Fruit fly (Drosophila melanogaster): ENCODE results near the gene hwt.
A peak's percentile ranks its signal among the peaks of the same experiment; 100 is the strongest.

hwt gene

DNA sequence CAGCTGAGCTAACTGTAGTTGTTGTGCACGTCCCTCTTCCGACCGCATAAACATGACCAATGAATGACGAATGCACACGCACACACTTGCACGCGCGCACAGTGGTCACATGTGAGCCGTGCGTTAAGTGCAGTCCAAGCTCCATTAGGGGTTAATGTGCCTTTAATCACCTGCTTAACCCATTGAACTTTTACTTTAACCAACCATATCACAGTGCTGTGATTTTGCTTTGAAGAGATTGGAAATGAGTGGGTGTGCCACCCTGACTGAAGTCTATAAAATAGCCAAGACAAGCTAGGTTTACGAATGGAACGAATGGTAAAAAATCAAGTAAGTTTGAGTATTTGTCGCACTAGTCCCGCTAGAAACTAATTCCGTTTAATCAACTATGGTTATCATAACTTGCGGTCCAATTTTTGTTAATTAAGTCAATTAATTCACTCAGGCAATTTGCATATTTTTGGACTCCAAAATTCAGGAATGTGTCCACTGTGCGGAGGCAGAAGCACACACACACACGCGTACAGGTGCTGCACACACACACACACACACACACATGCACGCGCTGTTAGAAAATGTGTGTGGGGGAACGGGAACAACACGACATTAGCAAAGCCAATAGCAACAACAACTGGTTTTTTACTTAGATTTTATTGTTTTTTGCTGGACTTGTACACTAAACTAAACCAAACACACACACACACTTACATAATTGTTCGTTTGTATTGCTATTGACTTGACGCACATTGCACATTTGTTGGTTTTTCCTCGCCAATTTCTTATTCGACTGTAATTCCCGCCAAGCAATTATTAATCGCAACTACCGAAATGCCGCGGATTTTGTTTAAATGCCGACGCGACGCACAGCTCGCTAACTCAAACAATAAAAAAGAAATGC, 23.2 kb upstream of the hwt start (continued):
- TF ChIP-seq D19A (tag; optimal IDR thresholded peaks at IDR 0.05) (peak; percentile 54), tap (tag; optimal IDR thresholded peaks at IDR 0.05) (no peak), Rfx (GFP tag; IDR thresholded peaks at IDR 0.05) (0 out of 2 replicates have a peak, but pooled peaks have one; percentile 9), nau (GFP tag; optimal IDR thresholded peaks at IDR 0.05) (no peak), Kr (GFP tag; optimal IDR thresholded peaks at IDR 0.05) (no peak), CG11560 (tag; IDR thresholded peaks at IDR 0.05) (no peak), CG15073 (GFP tag; optimal IDR thresholded peaks at IDR 0.05) (no peak), slou (GFP tag; optimal IDR thresholded peaks at IDR 0.05) (no peak), ci (GFP tag; IDR thresholded peaks at IDR 0.05) (no peak; the same call in 1 of the 3 replicates), row (GFP tag; IDR thresholded peaks at IDR 0.05) (peak; percentile 77), CG2712 (tag; optimal IDR thresholded peaks at IDR 0.05) (peak; percentile 43), p53 (GFP tag; optimal IDR thresholded peaks at IDR 0.05) (peak; percentile 53), seq (GFP tag; IDR thresholded peaks at IDR 0.05) (no peak), CG6791 (GFP tag; IDR thresholded peaks at IDR 0.05; ENCODE audit: partially characterized antibody) (no peak), CG7556 (GFP tag; optimal IDR thresholded peaks at IDR 0.05) (peak; percentile 69), gfzf (GFP tag; optimal IDR thresholded peaks at IDR 0.05) (no peak), D (optimal IDR thresholded peaks at IDR 0.05) (no peak), D (GFP tag; optimal IDR thresholded peaks at IDR 0.05) (peak; percentile 35), NC2α (GFP tag; optimal IDR thresholded peaks at IDR 0.05) (no peak), CG10267 (tag; optimal IDR thresholded peaks at IDR 0.05) (peak; percentile 32), CG1233 (GFP tag; optimal IDR thresholded peaks at IDR 0.05) (peak; percentile 66), zen (tag; optimal IDR thresholded peaks at IDR 0.05) (no peak), Hr51 (GFP tag; optimal IDR thresholded peaks at IDR 0.05) (peak; percentile 13 to 64), E2f2 (GFP tag; IDR thresholded peaks at IDR 0.05) (no peak; the same call in 1 of the 2 replicates), CG32767 (GFP tag; IDR thresholded peaks at IDR 0.05) (no peak), Nf-YC (tag; optimal IDR thresholded peaks at IDR 0.05) (peak; percentile 56), Eip74EF (GFP tag; optimal IDR thresholded peaks at IDR 0.05) (peak in 1 of 2 experiments; percentile 45), az2 (GFP tag; optimal IDR thresholded peaks at IDR 0.05) (peak; percentile 35), Sry-β (GFP tag; optimal IDR thresholded peaks at IDR 0.05) (peak; percentile 2), CG8765 (GFP tag; IDR thresholded peaks at IDR 0.05) (no peak), unpg (GFP tag; optimal IDR thresholded peaks at IDR 0.05) (peak; percentile 38), gem (tag; optimal IDR thresholded peaks at IDR 0.05) (peak; percentile 70), Vsx1 (GFP tag; optimal IDR thresholded peaks at IDR 0.05) (peak; percentile 61), hth (optimal IDR thresholded peaks at IDR 0.05) (no peak), ind (GFP tag; optimal IDR thresholded peaks at IDR 0.05) (peak; percentile 43), sens (GFP tag) (peak; percentile 93), CG9437 (GFP tag; optimal IDR thresholded peaks at IDR 0.05) (peak; percentile 45), inv (GFP tag; IDR thresholded peaks at IDR 0.05; ENCODE audit: partially characterized antibody) (0 out of 2 replicates have a peak, but pooled peaks have one; percentile 21), mam (GFP tag; optimal IDR thresholded peaks at IDR 0.05) (peak; percentile 21), CG17568 (GFP tag; optimal IDR thresholded peaks at IDR 0.05) (no peak), nerfin-2 (GFP tag; IDR thresholded peaks at IDR 0.05; ENCODE audit: partially characterized antibody) (peak; percentile 14; the same call in 1 of the 2 replicates), sd (tag; optimal IDR thresholded peaks at IDR 0.05) (peak; percentile 50), Dp (GFP tag; optimal IDR thresholded peaks at IDR 0.05) (no peak), CG8478 (optimal IDR thresholded peaks at IDR 0.05) (peak; percentile 82), Hr78 (GFP tag; optimal IDR thresholded peaks at IDR 0.05) (peak in 1 of 2 experiments; percentile 66), CG12219 (GFP tag; optimal IDR thresholded peaks at IDR 0.05) (peak; percentile 34), CG6254 (GFP tag; optimal IDR thresholded peaks at IDR 0.05) (peak; percentile 4), bigmax (GFP tag; optimal IDR thresholded peaks at IDR 0.05) (no peak)
